Worm (Caenorhabditis elegans): ENCODE data around the gene Y54G11A.7.

DNA sequence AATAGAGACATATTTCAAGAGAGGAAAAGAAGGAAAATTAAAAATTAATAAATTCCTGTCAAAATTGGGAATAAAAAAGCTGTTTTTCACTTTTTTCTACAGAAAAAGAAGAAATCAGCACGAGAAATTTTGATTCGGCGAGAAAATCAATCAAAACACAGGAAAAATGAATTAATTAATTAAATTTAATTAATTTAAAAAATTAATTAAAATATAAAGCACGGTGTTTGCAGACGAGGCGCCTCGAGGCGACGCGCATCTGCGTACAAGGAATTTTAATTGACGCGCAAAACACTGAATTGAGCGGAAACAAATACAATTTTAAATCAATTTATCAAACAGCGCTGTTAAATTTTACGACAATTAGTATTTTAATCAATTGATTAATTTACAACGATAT lies 24.1 kb downstream of the Y54G11A.7 start:
- no peak for TF ChIP-seq pha-4 (tag; optimal IDR thresholded peaks at IDR 0.05)
- no peak for TF ChIP-seq Y22D7AL.16 (tag; optimal IDR thresholded peaks at IDR 0.05)

All from whole organism, late embryonic.